Fruit fly (Drosophila melanogaster): ENCODE results near the gene Ulp1.

Gene Ulp1

dm6 chrX:19220963-19221572 lies 13.1 kb upstream of the Ulp1 start:
- no peak for TF ChIP-seq CG8478 (optimal IDR thresholded peaks at IDR 0.05)
- no peak for TF ChIP-seq CTCF (optimal IDR thresholded peaks at IDR 0.05)

dm6 chrX:19220415-19220814 lies 12.4 kb upstream of the Ulp1 start, which contains the start of gene CG7884:
Gene CG7884, plus strand, starts transcription at chrX:19220622.
- TF ChIP-seq CG8478 (optimal IDR thresholded peaks at IDR 0.05), result no peak
- no peak for TF ChIP-seq CTCF (optimal IDR thresholded peaks at IDR 0.05)

- TF ChIP-seq CTCF (optimal IDR thresholded peaks at IDR 0.05) (no peak), CG8478 (optimal IDR thresholded peaks at IDR 0.05) (no peak)
These were observed 8.7 kb upstream of the Ulp1 start for dm6 chrX:19216671-19217070.

- TF ChIP-seq CTCF (optimal IDR thresholded peaks at IDR 0.05) (no peak), CG8478 (optimal IDR thresholded peaks at IDR 0.05) (no peak)
These were observed 7.2 kb upstream of the Ulp1 start, which contains the start of gene Muc18B for dm6 chrX:19215215-19215614. Gene Muc18B, plus strand, starts transcription at chrX:19215515.

- TF ChIP-seq CG8478 (optimal IDR thresholded peaks at IDR 0.05), result no peak
- TF ChIP-seq CTCF (optimal IDR thresholded peaks at IDR 0.05), result no peak
These were observed 5.0 kb upstream of the Ulp1 start, which contains the start of gene Mur18B for dm6 chrX:19212954-19213353. Gene Mur18B, plus strand, starts transcription at chrX:19213254.

dm6 chrX:19211982-19212381 lies 4.0 kb upstream of the Ulp1 start, which contains the start of gene CG14195:
Gene CG14195, minus strand, starts transcription at chrX:19212082.
- TF ChIP-seq CTCF (optimal IDR thresholded peaks at IDR 0.05) (no peak), CG8478 (optimal IDR thresholded peaks at IDR 0.05) (no peak)

dm6 chrX:19201630-19202029 lies 6.4 kb downstream of the Ulp1 start, which contains the start of gene CG7990:
Gene CG7990, minus strand, starts transcription at chrX:19201979.
- TF ChIP-seq CG8478 (optimal IDR thresholded peaks at IDR 0.05), result no peak
- TF ChIP-seq CTCF (optimal IDR thresholded peaks at IDR 0.05), result no peak

dm6 chrX:19193336-19193735 lies 14.7 kb downstream of the Ulp1 start, which contains the start of the genes CG7914 and CG14194:
Gene CG7914, minus strand, starts transcription at chrX:19193448.
Gene CG14194, plus strand, starts transcription at chrX:19193555.
- TF ChIP-seq CTCF (optimal IDR thresholded peaks at IDR 0.05) (peak in 1 of 2 experiments; percentile 4), CG8478 (optimal IDR thresholded peaks at IDR 0.05) (no peak)

- no peak for TF ChIP-seq CG8478 (optimal IDR thresholded peaks at IDR 0.05)
- TF ChIP-seq CTCF (optimal IDR thresholded peaks at IDR 0.05), result no peak
These were observed 16.4 kb downstream of the Ulp1 start for dm6 chrX:19191597-19191996.

- TF ChIP-seq CTCF (optimal IDR thresholded peaks at IDR 0.05) (no peak), CG8478 (optimal IDR thresholded peaks at IDR 0.05) (no peak)
These were observed 16.9 kb downstream of the Ulp1 start for dm6 chrX:19191050-19191449.

- TF ChIP-seq CTCF (optimal IDR thresholded peaks at IDR 0.05) (peak in 1 of 2 experiments; percentile 49), CG8478 (optimal IDR thresholded peaks at IDR 0.05) (no peak)
These were observed 18.1 kb downstream of the Ulp1 start, which contains the start of gene HP1D3csd for dm6 chrX:19189903-19190302. Gene HP1D3csd, plus strand, starts transcription at chrX:19190214.

- TF ChIP-seq CG8478 (optimal IDR thresholded peaks at IDR 0.05) (no peak), CTCF (optimal IDR thresholded peaks at IDR 0.05) (no peak)
These were observed 20.3 kb downstream of the Ulp1 start, which contains the start of gene Mec2 for dm6 chrX:19187624-19188085. Gene Mec2, plus strand, starts transcription at chrX:19188035.

- TF ChIP-seq CG8478 (optimal IDR thresholded peaks at IDR 0.05), result no peak
- TF ChIP-seq CTCF (optimal IDR thresholded peaks at IDR 0.05), result no peak
These were observed 24.9 kb downstream of the Ulp1 start, which contains the start of gene CG33253 for dm6 chrX:19183121-19183520. Gene CG33253, plus strand, starts transcription at chrX:19183421.

dm6 chrX:19179696-19180255 lies 28.2 kb downstream of the Ulp1 start, which contains the start of the genes CG7556 and CG7453:
Gene CG7556, minus strand, starts transcription at chrX:19179830.
Gene CG7453, plus strand, starts transcription at chrX:19180173.
- TF ChIP-seq CG8478 (optimal IDR thresholded peaks at IDR 0.05), result no peak
- TF ChIP-seq CTCF (optimal IDR thresholded peaks at IDR 0.05), result no peak

dm6 chrX:19174850-19175571 lies 33.0 kb downstream of the Ulp1 start, which contains the start of gene CG33939:
Gene CG33939, minus strand, starts transcription at chrX:19174900.
- TF ChIP-seq CG8478 (optimal IDR thresholded peaks at IDR 0.05) (no peak), CTCF (optimal IDR thresholded peaks at IDR 0.05) (no peak)

Data from S2 (cell line).